Worm (Caenorhabditis elegans) whole organism, L4/young adult: ENCODE data around the gene srbc-48.
"Not testable (repeated sequence)": the region's sequence is repeated elsewhere in the genome, so short reads cannot be mapped to it uniquely, and the experiment has no call there.

Experiments
- W03F9.2 ChIP-seq: fragments of 150-350 bp; optimal IDR thresholded peaks from 2 replicates; lab custom pipeline; 2014; ENCODE audit warnings: missing biosample characterization, missing genetic modification characterization
- him-1 ChIP-seq: sonication (generic microtip); optimal IDR thresholded peaks from 2 replicates; lab custom pipeline; 2016; ENCODE audit warnings: missing genotype, missing genetic modification reagents, missing genetic modification characterization, missing compliant biosample characterization

- not testable (repeated sequence) for TF ChIP-seq him-1 (tag; lab: Kevin White, UChicago); W03F9.2
Observed at ce11 chrV:15802623-15803022, 17.5 kb upstream of the srbc-48 start, which contains the start of gene T26E4.9.
